Worm (Caenorhabditis elegans) whole organism, midembryonic: ENCODE measurements around the gene T28A8.2.

Experiments used
- T22C8.4 ChIP-seq: fragments of 200-800 bp; sonication (Bioruptor generic); IDR thresholded peaks from 2 replicates; pipeline ENCODE4 v1.3.6; 2022; ENCODE audit warnings: missing genetic modification characterization, missing compliant biosample characterization
- cog-1 ChIP-seq: sonication (generic microtip); optimal IDR thresholded peaks from 2 replicates; lab custom pipeline; 2016; ENCODE audit warnings: missing genetic modification characterization, missing compliant biosample characterization
- flt-1 ChIP-seq: fragments of 200-800 bp; sonication (Bioruptor generic); IDR thresholded peaks from 2 replicates; pipeline ENCODE4 v1.3.6; 2022; ENCODE audit warnings: missing genetic modification characterization, missing compliant biosample characterization
- klf-2 ChIP-seq: fragments of 200-800 bp; sonication (Bioruptor generic); conservative IDR thresholded peaks from 2 replicates; pipeline ENCODE4 v1.3.6; 2022; ENCODE audit warnings: missing genetic modification reagents, missing genetic modification characterization, missing compliant biosample characterization
- med-1 ChIP-seq: sonication (generic microtip); optimal IDR thresholded peaks from 2 replicates; lab custom pipeline; 2017; ENCODE audit warnings: missing genetic modification characterization, mild to moderate bottlenecking, missing compliant biosample characterization, antibody characterized with exemption, missing genetic modification reagents; ENCODE audit not compliant: insufficient read depth
- ref-1 ChIP-seq: fragments of 200-800 bp; sonication (Bioruptor generic); conservative IDR thresholded peaks from 2 replicates; pipeline ENCODE4 v1.3.6; 2022; ENCODE audit warnings: missing genetic modification reagents, missing genetic modification characterization, missing compliant biosample characterization
- tab-1 ChIP-seq: fragments of 200-800 bp; sonication (Bioruptor generic); IDR thresholded peaks from 2 replicates; pipeline ENCODE4 v1.3.6; 2022; ENCODE audit warnings: missing genetic modification characterization, missing compliant biosample characterization
- ztf-23 ChIP-seq: fragments of 200-800 bp; sonication (Bioruptor generic); IDR thresholded peaks from 2 replicates; pipeline ENCODE4 v1.3.6; 2022; ENCODE audit warnings: missing genetic modification reagents, missing genetic modification characterization, missing compliant biosample characterization
- ztf-29 ChIP-seq: fragments of 200-800 bp; sonication (Bioruptor generic); IDR thresholded peaks from 2 replicates; pipeline ENCODE4 v1.3.6; 2022; ENCODE audit warnings: missing genetic modification reagents, missing genetic modification characterization, missing compliant biosample characterization

T28A8.2 gene

ce11 chrIII:13495571-13495970, at the start of gene T28A8.2:
Gene T28A8.2, minus strand, starts transcription at chrIII:13495671.
- no peak for TF ChIP-seq ref-1 (GFP tag; lab: Robert Waterston, UW)

- TF ChIP-seq ztf-23 (no peak), med-1 (GFP tag; lab: Kevin White, UChicago) (no peak), klf-2 (no peak), T22C8.4 (GFP tag; lab: Robert Waterston, UW) (no peak), tab-1 (GFP tag; lab: Robert Waterston, UW) (no peak), ref-1 (GFP tag; lab: Robert Waterston, UW) (no peak), flt-1 (no peak), cog-1 (tag; lab: Kevin White, UChicago) (no peak), ztf-29 (GFP tag; lab: Robert Waterston, UW) (no peak)
Observed at ce11 chrIII:13544593-13544992, 49.1 kb upstream of the T28A8.2 start.

ce11 chrIII:13543434-13543833, 48.0 kb upstream of the T28A8.2 start, which contains the start of gene acs-5:
Gene acs-5, minus strand, starts transcription at chrIII:13543534.
- TF ChIP-seq klf-2 (no peak), flt-1 (no peak), T22C8.4 (GFP tag; lab: Robert Waterston, UW) (no peak), ref-1 (GFP tag; lab: Robert Waterston, UW) (no peak), ztf-23 (no peak), cog-1 (tag; lab: Kevin White, UChicago) (no peak), ztf-29 (GFP tag; lab: Robert Waterston, UW) (no peak), tab-1 (GFP tag; lab: Robert Waterston, UW) (no peak), med-1 (GFP tag; lab: Kevin White, UChicago) (no peak)

ce11 chrIII:13542458-13542857, 47.0 kb upstream of the T28A8.2 start:
- TF ChIP-seq ref-1 (GFP tag; lab: Robert Waterston, UW) (no peak), klf-2 (no peak), tab-1 (GFP tag; lab: Robert Waterston, UW) (no peak), T22C8.4 (GFP tag; lab: Robert Waterston, UW) (no peak), med-1 (GFP tag; lab: Kevin White, UChicago) (no peak), flt-1 (no peak)

ce11 chrIII:13540791-13541190, 45.3 kb upstream of the T28A8.2 start:
- no peak for TF ChIP-seq ztf-29 (GFP tag; lab: Robert Waterston, UW)
- no peak for TF ChIP-seq ztf-23
- no peak for TF ChIP-seq T22C8.4 (GFP tag; lab: Robert Waterston, UW)
- TF ChIP-seq cog-1 (tag; lab: Kevin White, UChicago) = no peak
- TF ChIP-seq med-1 (GFP tag; lab: Kevin White, UChicago) = no peak
- no peak for TF ChIP-seq ref-1 (GFP tag; lab: Robert Waterston, UW)
- no peak for TF ChIP-seq flt-1
- no peak for TF ChIP-seq klf-2
- no peak for TF ChIP-seq tab-1 (GFP tag; lab: Robert Waterston, UW)

- no peak for TF ChIP-seq cog-1 (tag; lab: Kevin White, UChicago)
- no peak for TF ChIP-seq ztf-23
- TF ChIP-seq tab-1 (GFP tag; lab: Robert Waterston, UW) = no peak
- no peak for TF ChIP-seq klf-2
- TF ChIP-seq flt-1 = no peak
- no peak for TF ChIP-seq ztf-29 (GFP tag; lab: Robert Waterston, UW)
- TF ChIP-seq med-1 (GFP tag; lab: Kevin White, UChicago) = no peak
- no peak for TF ChIP-seq T22C8.4 (GFP tag; lab: Robert Waterston, UW)
- TF ChIP-seq ref-1 (GFP tag; lab: Robert Waterston, UW) = no peak
Observed at ce11 chrIII:13535735-13536390, 40.4 kb upstream of the T28A8.2 start.

ce11 chrIII:13534704-13535103, 39.2 kb upstream of the T28A8.2 start:
- no peak for TF ChIP-seq ref-1 (GFP tag; lab: Robert Waterston, UW)
- TF ChIP-seq tab-1 (GFP tag; lab: Robert Waterston, UW) = no peak
- no peak for TF ChIP-seq flt-1
- no peak for TF ChIP-seq T22C8.4 (GFP tag; lab: Robert Waterston, UW)
- no peak for TF ChIP-seq klf-2
- TF ChIP-seq ztf-23 = no peak
- TF ChIP-seq med-1 (GFP tag; lab: Kevin White, UChicago) = no peak
- TF ChIP-seq ztf-29 (GFP tag; lab: Robert Waterston, UW) = no peak
- no peak for TF ChIP-seq cog-1 (tag; lab: Kevin White, UChicago)

ce11 chrIII:13530838-13531237, 35.4 kb upstream of the T28A8.2 start:
- TF ChIP-seq ztf-23 (no peak), flt-1 (no peak), tab-1 (GFP tag; lab: Robert Waterston, UW) (no peak)

ce11 chrIII:13530017-13530416, 34.5 kb upstream of the T28A8.2 start:
- TF ChIP-seq T22C8.4 (GFP tag; lab: Robert Waterston, UW) = no peak
- TF ChIP-seq ztf-23 = no peak
- TF ChIP-seq ztf-29 (GFP tag; lab: Robert Waterston, UW) = no peak
- 0 out of 2 replicates have a peak, but pooled peaks have one; percentile 30 for TF ChIP-seq flt-1

ce11 chrIII:13528513-13529249, 33.2 kb upstream of the T28A8.2 start:
- TF ChIP-seq klf-2 (no peak), T22C8.4 (GFP tag; lab: Robert Waterston, UW) (no peak)
